Fruit fly (Drosophila melanogaster) whole organism, wandering third instar larva: ENCODE results near the gene CG8765.

Source experiments
- Abd-B ChIP-seq: fragments of >200 bp; optimal IDR thresholded peaks from 2 replicates; lab custom pipeline; 2017; ENCODE audit warnings: missing biosample characterization, missing genetic modification characterization
- CG32264 ChIP-seq: fragments of 200-800 bp; sonication (Bioruptor generic); optimal IDR thresholded peaks from 2 replicates; lab custom pipeline; 2016; ENCODE audit warnings: missing biosample characterization, missing genetic modification characterization
- CG9705 ChIP-seq: fragments of 200-800 bp; sonication (Bioruptor generic); optimal IDR thresholded peaks from 2 replicates; lab custom pipeline; 2018; ENCODE audit warnings: missing biosample characterization, mild to moderate bottlenecking, missing genetic modification characterization
- CrebA ChIP-seq: fragments of 200-800 bp; sonication (Bioruptor generic); optimal IDR thresholded peaks from 2 replicates; lab custom pipeline; 2016; ENCODE audit warnings: missing biosample characterization, mild to moderate bottlenecking, missing genetic modification characterization, borderline replicate concordance
- Dfd ChIP-seq: fragments of >200 bp; optimal IDR thresholded peaks from 2 replicates; lab custom pipeline; 2017; ENCODE audit warnings: missing biosample characterization, missing genetic modification characterization
- Dif ChIP-seq: fragments of 200-275, 200-300 bp; sonication (Bioruptor generic); optimal IDR thresholded peaks from 2 replicates; lab custom pipeline; 2018; ENCODE audit warnings: missing biosample characterization, missing genetic modification characterization; ENCODE audit not compliant: partially characterized antibody
- GATAd ChIP-seq: sonication (Bioruptor generic); optimal IDR thresholded peaks from 2 replicates; lab custom pipeline; 2016; ENCODE audit warnings: missing biosample characterization, missing genetic modification characterization
- HLH106 ChIP-seq: fragments of 200-800 bp; optimal IDR thresholded peaks from 3 replicates; lab custom pipeline; 2019; ENCODE audit warnings: missing biosample characterization, mild to moderate bottlenecking, missing genetic modification characterization, moderate library complexity
- Hnf4 ChIP-seq: fragments of 200-800 bp; sonication (Bioruptor generic); optimal IDR thresholded peaks from 2 replicates; lab custom pipeline; 2016; ENCODE audit warnings: missing biosample characterization, mild to moderate bottlenecking, missing genetic modification characterization
- Hr78 ChIP-seq: fragments of >200 bp; optimal IDR thresholded peaks from 2 replicates; lab custom pipeline; 2017; ENCODE audit warnings: missing biosample characterization, missing genetic modification characterization
- Hr83 ChIP-seq: fragments of 200-300 bp; sonication (Bioruptor generic); optimal IDR thresholded peaks from 2 replicates; lab custom pipeline; 2016; ENCODE audit warnings: missing biosample characterization, mild to moderate bottlenecking, missing genetic modification characterization, moderate library complexity; ENCODE audit not compliant: poor library complexity, severe bottlenecking
- Jra ChIP-seq: sonication (Bioruptor generic); optimal IDR thresholded peaks from 2 replicates; lab custom pipeline; 2016; ENCODE audit warnings: missing biosample characterization, missing genetic modification characterization
- Mio ChIP-seq: sonication (Bioruptor generic); optimal IDR thresholded peaks from 2 replicates; lab custom pipeline; 2016; ENCODE audit warnings: missing biosample characterization, missing genetic modification characterization
- Myc ChIP-seq: fragments of >200 bp; optimal IDR thresholded peaks from 2 replicates; lab custom pipeline; 2017
- N ChIP-seq: fragments of >200 bp; optimal IDR thresholded peaks from 2 replicates; lab custom pipeline; 2018; ENCODE audit warnings: missing biosample characterization, missing external identifiers, missing genetic modification characterization
- OdsH ChIP-seq: fragments of 200-800 bp; sonication (Bioruptor generic); optimal IDR thresholded peaks from 2 replicates; lab custom pipeline; 2016; ENCODE audit warnings: missing biosample characterization, mild to moderate bottlenecking, missing genetic modification characterization
- Rel ChIP-seq, 2 experiments: fragments of 200-800 bp; sonication (Bioruptor generic) in 1 of 2; optimal IDR thresholded peaks; 2 replicates in 1 of 2; 3 replicates in 1 of 2; lab custom pipeline; 2016 to 2019; ENCODE audit warnings: mild to moderate bottlenecking in 2 of 2, missing biosample characterization in 2 of 2, missing genetic modification characterization in 2 of 2, moderate library complexity in 1 of 2
- Sp1 ChIP-seq: fragments of 200-800 bp; sonication (Bioruptor generic); optimal IDR thresholded peaks from 3 replicates; lab custom pipeline; 2019; ENCODE audit warnings: missing biosample characterization, mild to moderate bottlenecking, missing genetic modification characterization, moderate library complexity
- Vsx2 ChIP-seq: fragments of 200-300, 225-300 bp; sonication (Bioruptor generic); optimal IDR thresholded peaks from 2 replicates; lab custom pipeline; 2018; ENCODE audit warnings: missing biosample characterization, missing genetic modification characterization; ENCODE audit not compliant: partially characterized antibody
- br ChIP-seq: fragments of 200-800 bp; sonication (Bioruptor generic); optimal IDR thresholded peaks from 2 replicates; lab custom pipeline; 2016; ENCODE audit warnings: missing biosample characterization, missing genetic modification characterization
- brk ChIP-seq: fragments of 200-800 bp; sonication (Bioruptor generic); optimal IDR thresholded peaks from 2 replicates; lab custom pipeline; 2016; ENCODE audit warnings: missing biosample characterization, mild to moderate bottlenecking, missing genetic modification characterization
- dl ChIP-seq, 2 experiments: fragments of 175-275, 200-275 bp in 1 of 2; fragments of 200-275 bp in 1 of 2; sonication (Bioruptor generic); optimal IDR thresholded peaks; lab custom pipeline; 2018; ENCODE audit warnings: mild to moderate bottlenecking in 2 of 2, missing biosample characterization in 2 of 2, missing genetic modification characterization in 2 of 2, moderate library complexity in 2 of 2; ENCODE audit not compliant: partially characterized antibody in 2 of 2, insufficient read depth in 1 of 2
- dmrt93B ChIP-seq: fragments of 200-800 bp; sonication (Bioruptor generic); optimal IDR thresholded peaks from 2 replicates; lab custom pipeline; 2018; ENCODE audit warnings: missing biosample characterization, mild to moderate bottlenecking, missing genetic modification characterization
- dsf ChIP-seq: sonication (Bioruptor generic); optimal IDR thresholded peaks from 2 replicates; lab custom pipeline; 2016; ENCODE audit warnings: missing biosample characterization, missing genetic modification characterization, borderline replicate concordance
- ey ChIP-seq: fragments of 200-800 bp; sonication (Bioruptor generic); optimal IDR thresholded peaks from 2 replicates; lab custom pipeline; 2016; ENCODE audit warnings: missing biosample characterization, missing genetic modification characterization
- foxo ChIP-seq, 2 experiments: fragments of 200-800 bp; sonication (Bioruptor generic); optimal IDR thresholded peaks; 2 replicates in 1 of 2; 3 replicates in 1 of 2; lab custom pipeline; 2016 to 2017; ENCODE audit warnings: missing biosample characterization in 2 of 2, missing genetic modification characterization in 2 of 2
- fru ChIP-seq: fragments of 200-800 bp; sonication (Bioruptor generic); optimal IDR thresholded peaks from 3 replicates; lab custom pipeline; 2016; ENCODE audit warnings: missing biosample characterization, mild to moderate bottlenecking, missing genetic modification characterization
- h ChIP-seq: fragments of 200-800 bp; sonication (Bioruptor generic); optimal IDR thresholded peaks from 3 replicates; lab custom pipeline; 2016; ENCODE audit warnings: missing biosample characterization, mild to moderate bottlenecking, missing genetic modification characterization
- jim ChIP-seq: fragments of 175-275, 200-325 bp; sonication (Bioruptor generic); optimal IDR thresholded peaks from 2 replicates; lab custom pipeline; 2016; ENCODE audit warnings: missing biosample characterization, mild to moderate bottlenecking, missing genetic modification characterization
- lola ChIP-seq: fragments of >200 bp; optimal IDR thresholded peaks from 2 replicates; lab custom pipeline; 2017; ENCODE audit warnings: missing biosample characterization, missing genetic modification characterization
- pan ChIP-seq: fragments of >200 bp; optimal IDR thresholded peaks from 2 replicates; lab custom pipeline; 2017
- psq ChIP-seq: fragments of 200-800 bp; sonication (Bioruptor generic); optimal IDR thresholded peaks from 3 replicates; lab custom pipeline; 2017; ENCODE audit warnings: missing biosample characterization, mild to moderate bottlenecking, missing genetic modification characterization, moderate library complexity
- rgr ChIP-seq: fragments of 200-800 bp; sonication (Bioruptor generic); optimal IDR thresholded peaks from 3 replicates; lab custom pipeline; 2016; ENCODE audit warnings: missing biosample characterization, mild to moderate bottlenecking, missing genetic modification characterization
- sage ChIP-seq: fragments of 200-800 bp; sonication (Bioruptor generic); optimal IDR thresholded peaks from 2 replicates; lab custom pipeline; 2016; ENCODE audit warnings: missing biosample characterization, mild to moderate bottlenecking, missing genetic modification characterization
- sv ChIP-seq: fragments of 200-800 bp; sonication (Bioruptor generic); optimal IDR thresholded peaks from 3 replicates; lab custom pipeline; 2016; ENCODE audit warnings: missing biosample characterization, missing genetic modification characterization
- tai ChIP-seq: sonication (Bioruptor generic); optimal IDR thresholded peaks from 2 replicates; lab custom pipeline; 2016; ENCODE audit warnings: missing biosample characterization, missing genetic modification characterization
- usp ChIP-seq: fragments of >200 bp; optimal IDR thresholded peaks from 2 replicates; lab custom pipeline; 2017; ENCODE audit warnings: missing biosample characterization, missing genetic modification characterization
- woc ChIP-seq: sonication (Bioruptor generic); optimal IDR thresholded peaks from 2 replicates; lab custom pipeline; 2016; ENCODE audit warnings: missing biosample characterization, mild to moderate bottlenecking, missing genetic modification characterization

Gene CG8765

dm6 chr3L:19698651-19699050 lies 11.5 kb upstream of the CG8765 start:
- TF ChIP-seq foxo (GFP tag; optimal IDR thresholded peaks at IDR 0.05; lab: Kevin White, UChicago) (no peak), CG32264 (no peak), psq (GFP tag; lab: Kevin White, UChicago) (peak; percentile 23)

dm6 chr3L:19697395-19697978 lies 10.3 kb upstream of the CG8765 start:
- TF ChIP-seq OdsH, result no peak
- no peak for TF ChIP-seq Rel (GFP tag; optimal IDR thresholded peaks at IDR 0.05; lab: Kevin White, UChicago)
- no peak for TF ChIP-seq Rel (tag; optimal IDR thresholded peaks at IDR 0.05; lab: Kevin White, UChicago)
- TF ChIP-seq, all 38 proteins: peak for 0

DNA sequence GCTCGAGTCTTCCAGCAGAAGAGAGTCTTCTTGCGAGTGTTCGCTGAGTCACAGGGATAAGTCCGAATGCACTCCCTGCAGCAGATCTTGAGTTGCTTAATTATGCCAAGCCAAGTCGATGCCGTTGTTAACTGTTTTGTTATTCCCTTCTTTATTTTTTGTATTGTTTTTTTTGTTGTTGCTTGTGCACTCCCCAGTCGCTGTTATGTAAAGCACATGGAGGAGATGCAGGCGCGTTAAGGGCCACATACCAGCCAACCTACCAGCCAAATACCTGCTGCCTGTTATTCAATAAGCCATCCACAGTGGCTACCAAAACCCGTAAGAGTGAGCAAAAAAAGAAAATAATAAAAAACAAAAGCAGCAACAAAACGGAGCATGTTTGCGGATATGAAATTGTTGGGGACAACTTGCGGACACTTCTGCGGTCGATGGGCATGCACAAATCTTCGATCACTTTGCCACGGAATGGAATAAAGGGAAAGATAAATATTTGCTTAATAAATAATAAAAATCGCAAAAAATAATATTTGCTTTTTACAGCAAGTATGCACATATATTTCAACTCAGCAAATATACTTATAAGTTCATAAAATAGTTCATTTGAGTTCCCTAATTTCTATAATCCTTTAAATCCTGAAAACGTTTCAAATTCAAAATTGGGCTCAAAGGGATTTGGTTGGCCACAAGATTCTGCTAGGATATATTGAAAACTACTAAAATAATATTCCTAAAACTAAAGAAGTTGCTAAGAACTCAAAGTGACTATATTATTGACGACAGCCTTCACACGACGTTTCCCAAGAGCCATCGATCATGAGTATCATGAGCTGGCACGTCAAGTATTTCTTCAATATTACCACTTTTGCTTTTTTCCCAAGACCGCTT lies 9.2 kb upstream of the CG8765 start:
- TF ChIP-seq pan (lab: Kevin White, UChicago), result no peak
- no peak for TF ChIP-seq dmrt93B (GFP tag; lab: Kevin White, UChicago)
- no peak for TF ChIP-seq jim (GFP tag; lab: Kevin White, UChicago)
- TF ChIP-seq ey (GFP tag; lab: Kevin White, UChicago), result no peak
- no peak for TF ChIP-seq Dif (GFP tag; lab: Kevin White, UChicago)
- TF ChIP-seq br (GFP tag; lab: Kevin White, UChicago), result peak; percentile 12
- no peak for TF ChIP-seq Hnf4 (GFP tag; lab: Kevin White, UChicago)
- no peak for TF ChIP-seq Myc
- TF ChIP-seq usp, result no peak
- no peak for TF ChIP-seq Vsx2 (GFP tag; lab: Kevin White, UChicago)
- TF ChIP-seq CG32264, result no peak
- no peak for TF ChIP-seq sage (GFP tag; lab: Kevin White, UChicago)
- TF ChIP-seq rgr (GFP tag; lab: Kevin White, UChicago), result no peak
- peak; percentile 7 for TF ChIP-seq Sp1
- TF ChIP-seq CG9705 (GFP tag; lab: Kevin White, UChicago), result no peak
- no peak for TF ChIP-seq CrebA
- TF ChIP-seq Hr78, result no peak
- no peak for TF ChIP-seq Abd-B (GFP tag; lab: Kevin White, UChicago)
- TF ChIP-seq Hr83 (GFP tag; lab: Kevin White, UChicago), result no peak
- no peak for TF ChIP-seq psq (GFP tag; lab: Kevin White, UChicago)
- no peak for TF ChIP-seq dsf (GFP tag; lab: Kevin White, UChicago)
- no peak for TF ChIP-seq lola (GFP tag; lab: Kevin White, UChicago)
- TF ChIP-seq Rel (GFP tag; optimal IDR thresholded peaks at IDR 0.05; lab: Kevin White, UChicago), result peak; percentile 2
- TF ChIP-seq Rel (tag; optimal IDR thresholded peaks at IDR 0.05; lab: Kevin White, UChicago), result peak; percentile 4
- TF ChIP-seq tai, result no peak
- no peak for TF ChIP-seq Mio (GFP tag; lab: Kevin White, UChicago)
- no peak for TF ChIP-seq Jra
- no peak for TF ChIP-seq GATAd (GFP tag; lab: Kevin White, UChicago)
- peak; percentile 55 for TF ChIP-seq woc (GFP tag; lab: Kevin White, UChicago)
- TF ChIP-seq dl (GFP tag; optimal IDR thresholded peaks at IDR 0.05; lab: Kevin White, UChicago; ENCODE audit: insufficient read depth in 1 of 2, partially characterized antibody in 2 of 2), result no peak
- TF ChIP-seq fru (GFP tag; lab: Kevin White, UChicago), result no peak
- no peak for TF ChIP-seq OdsH
- TF ChIP-seq h (GFP tag; lab: Kevin White, UChicago), result no peak
- TF ChIP-seq N (GFP tag; lab: Kevin White, UChicago), result no peak
- no peak for TF ChIP-seq brk (GFP tag; lab: Kevin White, UChicago)
- TF ChIP-seq foxo (GFP tag; optimal IDR thresholded peaks at IDR 0.05; lab: Kevin White, UChicago), result peak in 1 of 2 experiments; percentile 25
- TF ChIP-seq Dfd, result no peak
- TF ChIP-seq HLH106 (tag; lab: Kevin White, UChicago), result peak; percentile 23
- TF ChIP-seq sv (GFP tag; lab: Kevin White, UChicago), result no peak
